Fruit fly (Drosophila melanogaster) whole organism, adult: Measurements from ENCODE around the gene kuk.

Experiments used
- CG11617 ChIP-seq: fragments of 200-800 bp; sonication (Bioruptor generic); optimal IDR thresholded peaks from 2 replicates; lab custom pipeline; 2017; ENCODE audit warnings: mild to moderate bottlenecking, missing biosample characterization, missing genetic modification reagents, missing genetic modification characterization
- CG12768 ChIP-seq: fragments of 200-800 bp; sonication (Bioruptor generic); optimal IDR thresholded peaks from 2 replicates; lab custom pipeline; 2017; ENCODE audit warnings: missing biosample characterization, missing genetic modification characterization, mild to moderate bottlenecking, moderate library complexity, missing genetic modification reagents
- CG14711 ChIP-seq: fragments of 200-800 bp; sonication (Bioruptor generic); optimal IDR thresholded peaks from 2 replicates; lab custom pipeline; 2018; ENCODE audit warnings: missing biosample characterization, mild to moderate bottlenecking, missing genetic modification characterization, moderate library complexity
- CG1620 ChIP-seq: fragments of 200-800 bp; sonication (Bioruptor generic); optimal IDR thresholded peaks from 2 replicates; lab custom pipeline; 2016; ENCODE audit warnings: missing biosample characterization, missing genetic modification characterization
- CG33017 ChIP-seq: fragments of 200-800 bp; sonication (Bioruptor generic); optimal IDR thresholded peaks from 2 replicates; lab custom pipeline; 2018; ENCODE audit warnings: missing biosample characterization, mild to moderate bottlenecking, missing genetic modification characterization, moderate library complexity
- CG5204 ChIP-seq: fragments of 200-800 bp; sonication (Bioruptor generic); optimal IDR thresholded peaks from 2 replicates; lab custom pipeline; 2016; ENCODE audit warnings: missing biosample characterization, missing genetic modification characterization
- CG7045 ChIP-seq: fragments of 200-800 bp; sonication (Bioruptor generic); optimal IDR thresholded peaks from 2 replicates; lab custom pipeline; 2017; ENCODE audit warnings: missing biosample characterization, mild to moderate bottlenecking, missing genetic modification characterization
- CG7101 ChIP-seq: fragments of 200-800 bp; sonication (Bioruptor generic); optimal IDR thresholded peaks from 2 replicates; lab custom pipeline; 2018; ENCODE audit warnings: missing biosample characterization, mild to moderate bottlenecking, missing genetic modification characterization, moderate library complexity
- Clk ChIP-seq: fragments of 200-800 bp; sonication (Bioruptor generic); optimal IDR thresholded peaks from 2 replicates; lab custom pipeline; 2017; ENCODE audit warnings: missing biosample characterization, missing genetic modification characterization
- Crg-1 ChIP-seq: fragments of 200-800 bp; sonication (Bioruptor generic); optimal IDR thresholded peaks from 2 replicates; lab custom pipeline; 2016; ENCODE audit warnings: missing biosample characterization, missing genetic modification characterization
- Hr96 ChIP-seq: fragments of 200-800 bp; sonication (Bioruptor generic); optimal IDR thresholded peaks from 2 replicates; lab custom pipeline; 2016; ENCODE audit warnings: missing biosample characterization, missing genetic modification characterization
- Mnt ChIP-seq: fragments of 200-800 bp; sonication (Bioruptor generic); optimal IDR thresholded peaks from 2 replicates; lab custom pipeline; 2016; ENCODE audit warnings: missing biosample characterization, mild to moderate bottlenecking, missing genetic modification characterization
- bab1 ChIP-seq: fragments of 200-800 bp; sonication (Bioruptor generic); optimal IDR thresholded peaks from 3 replicates; lab custom pipeline; 2019; ENCODE audit warnings: missing biosample characterization, mild to moderate bottlenecking, missing genetic modification characterization, moderate library complexity
- cic ChIP-seq: fragments of 200-800 bp; sonication (Bioruptor generic); optimal IDR thresholded peaks from 2 replicates; lab custom pipeline; 2017; ENCODE audit warnings: missing biosample characterization, mild to moderate bottlenecking, missing genetic modification characterization, moderate library complexity
- cnc ChIP-seq, 2 experiments: fragments of >200 bp; optimal IDR thresholded peaks; 2 replicates each; lab custom pipeline; 2017
- kay ChIP-seq: fragments of 200-800 bp; sonication (Bioruptor generic); peaks from one replicate; lab custom pipeline; 2016; ENCODE audit warnings: missing biosample characterization, missing genetic modification characterization, borderline replicate concordance
- ovo ChIP-seq: fragments of 200-800 bp; sonication (Bioruptor generic); optimal IDR thresholded peaks from 2 replicates; lab custom pipeline; 2016; ENCODE audit warnings: missing biosample characterization, missing genetic modification characterization
- pad ChIP-seq: fragments of 200-800 bp; sonication (Bioruptor generic); optimal IDR thresholded peaks from 3 replicates; lab custom pipeline; 2017; ENCODE audit warnings: missing biosample characterization, missing genetic modification characterization, mild to moderate bottlenecking, moderate library complexity, missing genetic modification reagents
- tj ChIP-seq: fragments of 200-800 bp; sonication (Bioruptor generic); optimal IDR thresholded peaks from 3 replicates; lab custom pipeline; 2017; ENCODE audit warnings: missing biosample characterization, mild to moderate bottlenecking, missing genetic modification characterization, moderate library complexity
- toe ChIP-seq: fragments of 200-800 bp; sonication (Bioruptor generic); optimal IDR thresholded peaks from 2 replicates; lab custom pipeline; 2016; ENCODE audit warnings: missing biosample characterization, missing genetic modification characterization

Gene kuk

dm6 chr3R:17060809-17061394 is 19.1 kb upstream of the kuk start:
- TF ChIP-seq pad (GFP tag; lab: Kevin White, UChicago) (no peak), CG33017 (no peak), Mnt (GFP tag; lab: Kevin White, UChicago) (peak; percentile 64), Clk (GFP tag; lab: Kevin White, UChicago) (no peak), cic (GFP tag; lab: Kevin White, UChicago) (peak; percentile 85)

dm6 chr3R:17061736-17062371 is 18.2 kb upstream of the kuk start:
- TF ChIP-seq CG1620 (GFP tag; lab: Kevin White, UChicago) (no peak), CG5204 (no peak), bab1 (GFP tag; lab: Kevin White, UChicago) (no peak), Crg-1 (GFP tag; lab: Kevin White, UChicago) (no peak), Mnt (GFP tag; lab: Kevin White, UChicago) (no peak), Hr96 (GFP tag; lab: Kevin White, UChicago) (no peak), CG33017 (no peak), CG14711 (tag; lab: Kevin White, UChicago) (no peak), cnc (optimal IDR thresholded peaks at IDR 0.05; lab: Kevin White, UChicago) (no peak), cic (GFP tag; lab: Kevin White, UChicago) (no peak), tj (GFP tag; lab: Kevin White, UChicago) (no peak)

- TF ChIP-seq cic (GFP tag; lab: Kevin White, UChicago) (no peak), bab1 (GFP tag; lab: Kevin White, UChicago) (no peak), CG7101 (tag; lab: Kevin White, UChicago) (no peak), CG11617 (GFP tag; lab: Kevin White, UChicago) (no peak), cnc (optimal IDR thresholded peaks at IDR 0.05; lab: Kevin White, UChicago) (no peak), tj (GFP tag; lab: Kevin White, UChicago) (peak; percentile 36), CG33017 (no peak), kay (GFP tag; lab: Kevin White, UChicago) (no peak), pad (GFP tag; lab: Kevin White, UChicago) (no peak), CG12768 (GFP tag; lab: Kevin White, UChicago) (peak; percentile 14), toe (GFP tag; lab: Kevin White, UChicago) (no peak), CG1620 (GFP tag; lab: Kevin White, UChicago) (no peak)
Measured at dm6 chr3R:17062705-17063104, 17.3 kb upstream of the kuk start.

dm6 chr3R:17063763-17064162 is 16.3 kb upstream of the kuk start:
- TF ChIP-seq Hr96 (GFP tag; lab: Kevin White, UChicago) = no peak
- TF ChIP-seq CG7045 = no peak
- no peak for TF ChIP-seq CG12768 (GFP tag; lab: Kevin White, UChicago)
- no peak for TF ChIP-seq pad (GFP tag; lab: Kevin White, UChicago)
- TF ChIP-seq tj (GFP tag; lab: Kevin White, UChicago) = no peak
- no peak for TF ChIP-seq CG14711 (tag; lab: Kevin White, UChicago)

dm6 chr3R:17065018-17065784 is 14.8 kb upstream of the kuk start:
- TF ChIP-seq CG1620 (GFP tag; lab: Kevin White, UChicago) = peak; percentile 68
- TF ChIP-seq ovo (GFP tag; lab: Kevin White, UChicago) = peak; percentile 76
- TF ChIP-seq CG7101 (tag; lab: Kevin White, UChicago) = peak; percentile 89
- peak; percentile 90 for TF ChIP-seq CG11617 (GFP tag; lab: Kevin White, UChicago)
- peak; percentile 61 for TF ChIP-seq Clk (GFP tag; lab: Kevin White, UChicago)
- TF ChIP-seq CG5204 = peak; percentile 84
- TF ChIP-seq tj (GFP tag; lab: Kevin White, UChicago) = peak; percentile 88
- peak; percentile 79 for TF ChIP-seq bab1 (GFP tag; lab: Kevin White, UChicago)
- TF ChIP-seq cnc (optimal IDR thresholded peaks at IDR 0.05; lab: Kevin White, UChicago) = no peak
- peak; percentile 78 for TF ChIP-seq Mnt (GFP tag; lab: Kevin White, UChicago)
- TF ChIP-seq kay (GFP tag; lab: Kevin White, UChicago) = peak; percentile 91
- TF ChIP-seq Hr96 (GFP tag; lab: Kevin White, UChicago) = peak; percentile 74
- TF ChIP-seq CG33017 = peak; percentile 87
- TF ChIP-seq CG14711 (tag; lab: Kevin White, UChicago) = peak; percentile 87
- peak; percentile 53 for TF ChIP-seq toe (GFP tag; lab: Kevin White, UChicago)
- TF ChIP-seq pad (GFP tag; lab: Kevin White, UChicago) = peak; percentile 76
- TF ChIP-seq Crg-1 (GFP tag; lab: Kevin White, UChicago) = peak; percentile 94
- peak; percentile 96 for TF ChIP-seq cic (GFP tag; lab: Kevin White, UChicago)
- TF ChIP-seq CG7045 = peak; percentile 91
- peak; percentile 94 for TF ChIP-seq CG12768 (GFP tag; lab: Kevin White, UChicago)

- no peak for TF ChIP-seq CG12768 (GFP tag; lab: Kevin White, UChicago)
- TF ChIP-seq kay (GFP tag; lab: Kevin White, UChicago) = peak; percentile 81
Measured at dm6 chr3R:17066077-17066476, 14.0 kb upstream of the kuk start.
